Fruit fly (Drosophila melanogaster) Kc167 (cell line): Measurements from ENCODE around the gene dmrt93B.

Experiments
- Myc ChIP-seq: fragments of >200 bp; optimal IDR thresholded peaks from 2 replicates; lab custom pipeline; 2017; ENCODE audit warnings: missing external identifiers
- Sin3A ChIP-seq: fragments of >200 bp; optimal IDR thresholded peaks from 2 replicates; lab custom pipeline; 2018; ENCODE audit warnings: missing external identifiers
- h ChIP-seq: fragments of >200 bp; optimal IDR thresholded peaks from 3 replicates; lab custom pipeline; 2018; ENCODE audit warnings: missing external identifiers
- insv ChIP-seq: fragments of >200 bp; optimal IDR thresholded peaks from 3 replicates; lab custom pipeline; 2018; ENCODE audit warnings: missing external identifiers
- psq ChIP-seq: fragments of >200 bp; optimal IDR thresholded peaks from 2 replicates; lab custom pipeline; 2017; ENCODE audit warnings: missing external identifiers
- ttk ChIP-seq: sonication (Bioruptor generic); optimal IDR thresholded peaks from 2 replicates; lab custom pipeline; 2017; ENCODE audit warnings: missing external identifiers

The dmrt93B gene

dm6 chr3R:21063433-21063832 lies 10.4 kb upstream of the dmrt93B start:
- peak; percentile 59 for TF ChIP-seq ttk (lab: Kevin White, UChicago)
- TF ChIP-seq h (lab: Kevin White, UChicago): no peak

dm6 chr3R:21064000-21064924 lies 9.5 kb upstream of the dmrt93B start, which contains the start of gene Cortactin:
TSS of gene Cortactin (minus strand) at chr3R:21064471.
- no peak for TF ChIP-seq insv (lab: Kevin White, UChicago)
- no peak for TF ChIP-seq ttk (lab: Kevin White, UChicago)
- peak; percentile 96 for TF ChIP-seq psq

- TF ChIP-seq insv (lab: Kevin White, UChicago): no peak
- TF ChIP-seq ttk (lab: Kevin White, UChicago): no peak
- TF ChIP-seq Sin3A: no peak
- no peak for TF ChIP-seq h (lab: Kevin White, UChicago)
- TF ChIP-seq psq: no peak
Measured at dm6 chr3R:21065010-21065695, 8.7 kb upstream of the dmrt93B start, which contains the start of gene AnxB9. TSS of gene AnxB9 (plus strand) at chr3R:21065241.

- TF ChIP-seq ttk (lab: Kevin White, UChicago) (no peak), h (lab: Kevin White, UChicago) (no peak), Myc (lab: Kevin White, UChicago) (no peak), Sin3A (no peak), psq (no peak), insv (lab: Kevin White, UChicago) (no peak)
Measured at dm6 chr3R:21065696-21066080, 8.1 kb upstream of the dmrt93B start.

dm6 chr3R:21066469-21067284 lies 7.1 kb upstream of the dmrt93B start:
- no peak for TF ChIP-seq Sin3A
- TF ChIP-seq insv (lab: Kevin White, UChicago): no peak
- TF ChIP-seq psq: no peak
- no peak for TF ChIP-seq Myc (lab: Kevin White, UChicago)
- no peak for TF ChIP-seq ttk (lab: Kevin White, UChicago)
- TF ChIP-seq h (lab: Kevin White, UChicago): no peak

dm6 chr3R:21067543-21067942 lies 6.3 kb upstream of the dmrt93B start:
- TF ChIP-seq Myc (lab: Kevin White, UChicago): no peak
- no peak for TF ChIP-seq ttk (lab: Kevin White, UChicago)
- no peak for TF ChIP-seq psq
- no peak for TF ChIP-seq Sin3A
- no peak for TF ChIP-seq h (lab: Kevin White, UChicago)
- no peak for TF ChIP-seq insv (lab: Kevin White, UChicago)

- TF ChIP-seq psq (no peak), Myc (lab: Kevin White, UChicago) (no peak), ttk (lab: Kevin White, UChicago) (no peak), Sin3A (no peak), insv (lab: Kevin White, UChicago) (no peak), h (lab: Kevin White, UChicago) (no peak)
Measured at dm6 chr3R:21069742-21070141, 4.1 kb upstream of the dmrt93B start.

dm6 chr3R:21071312-21071711 lies 2.5 kb upstream of the dmrt93B start:
- TF ChIP-seq Sin3A (no peak), insv (lab: Kevin White, UChicago) (peak; percentile 51)

dm6 chr3R:21071943-21072500 lies 1.8 kb upstream of the dmrt93B start:
- TF ChIP-seq Sin3A (no peak), insv (lab: Kevin White, UChicago) (no peak), Myc (lab: Kevin White, UChicago) (no peak), h (lab: Kevin White, UChicago) (no peak), psq (no peak), ttk (lab: Kevin White, UChicago) (no peak)

- no peak for TF ChIP-seq Sin3A
- no peak for TF ChIP-seq h (lab: Kevin White, UChicago)
- TF ChIP-seq insv (lab: Kevin White, UChicago): no peak
- TF ChIP-seq psq: no peak
- TF ChIP-seq Myc (lab: Kevin White, UChicago): no peak
- TF ChIP-seq ttk (lab: Kevin White, UChicago): no peak
Measured at dm6 chr3R:21073141-21073540, 666 bp upstream of the dmrt93B start, which contains the start of gene r-l. TSS of gene r-l (minus strand) at chr3R:21073319.

dm6 chr3R:21077577-21077976 lies 3.8 kb downstream of the dmrt93B start:
- no peak for TF ChIP-seq ttk (lab: Kevin White, UChicago)
- no peak for TF ChIP-seq Myc (lab: Kevin White, UChicago)
- no peak for TF ChIP-seq h (lab: Kevin White, UChicago)
- no peak for TF ChIP-seq psq
- TF ChIP-seq Sin3A: no peak
- TF ChIP-seq insv (lab: Kevin White, UChicago): no peak
